Fruit fly (Drosophila melanogaster) S2 (cell line): ENCODE results near the gene Osi20.

ENCODE experiments used
- CG8478 ChIP-seq: fragments of >200 bp; optimal IDR thresholded peaks from 2 replicates; lab custom pipeline; 2018
- CTCF ChIP-seq, 2 experiments: fragments of >200 bp; optimal IDR thresholded peaks; 2 replicates each; lab custom pipeline; 2018

DNA sequence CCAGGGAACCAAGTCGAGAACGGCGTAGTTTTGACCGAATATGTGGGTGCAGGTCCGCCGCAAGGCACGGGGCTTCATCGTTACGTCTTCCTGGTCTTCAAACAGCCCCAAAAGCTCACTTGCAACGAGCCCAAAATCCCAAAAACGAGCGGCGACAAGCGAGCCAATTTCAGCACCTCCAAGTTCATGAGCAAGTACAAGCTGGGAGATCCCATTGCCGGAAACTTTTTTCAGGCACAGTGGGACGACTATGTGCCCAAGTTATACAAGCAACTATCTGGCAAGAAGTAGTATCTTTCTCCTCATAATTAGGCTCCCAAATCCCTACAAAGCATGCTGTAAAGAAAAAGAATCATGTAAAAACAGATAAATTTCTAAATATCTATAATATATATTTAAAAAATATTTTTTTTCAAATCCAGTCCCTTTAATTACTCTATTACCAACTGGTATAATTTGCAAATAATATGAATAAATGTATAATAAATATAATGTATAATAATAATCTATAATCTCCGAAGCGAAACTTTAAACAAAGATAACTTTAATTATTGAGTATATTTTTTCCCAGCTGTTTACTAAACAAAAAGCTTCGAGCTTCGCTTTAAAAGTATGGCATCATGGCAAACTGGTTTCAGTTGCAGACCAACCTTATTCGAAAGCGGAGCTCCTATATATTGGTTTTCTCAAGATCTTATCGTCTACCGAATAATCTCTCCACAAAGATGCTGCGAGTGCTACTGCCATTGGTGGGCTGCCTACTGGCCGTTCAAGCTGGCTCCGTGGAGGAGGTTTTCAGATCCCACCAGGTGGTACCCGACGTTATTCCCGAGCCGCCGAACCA lies 3.7 kb downstream of the Osi20 start, which contains the start of gene CG17919:
- TF ChIP-seq CG8478 (no peak), CTCF (optimal IDR thresholded peaks at IDR 0.05; lab: Kevin White, UChicago) (no peak)
